Worm (Caenorhabditis elegans): ENCODE results near the gene Y41D4A.3.

The Y41D4A.3 gene

DNA sequence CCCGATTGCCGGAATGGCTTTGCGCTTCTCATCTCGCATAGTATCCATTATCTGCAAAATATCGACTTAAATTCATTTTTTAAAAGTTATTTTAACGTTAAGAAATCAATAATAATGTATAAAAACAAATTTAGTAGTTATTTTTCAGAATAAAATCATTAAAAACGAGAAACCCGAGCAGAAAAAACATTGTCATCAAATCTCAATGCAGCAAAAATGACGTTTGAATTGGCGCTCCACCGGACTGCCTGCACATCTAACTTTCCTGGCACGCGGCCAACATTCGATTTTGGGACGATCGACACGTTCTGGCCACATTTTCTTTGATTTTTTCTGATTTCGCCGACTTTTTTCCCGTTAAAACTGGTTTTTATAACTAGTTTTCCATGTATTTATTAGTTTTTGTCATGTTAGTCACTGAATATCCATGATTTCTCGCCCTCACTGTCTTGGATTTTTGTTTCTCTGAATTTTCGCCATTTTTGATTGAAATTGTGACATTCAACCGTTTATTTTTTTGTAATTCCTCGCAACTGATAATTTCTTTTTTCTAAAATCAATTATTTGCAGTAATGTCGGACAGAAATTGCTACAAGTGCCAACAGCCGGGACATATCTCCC, 43.8 kb upstream of the Y41D4A.3 start, which contains the start of the genes pbs-1 and K08D12.3 (continued):
- peak; percentile 41 for TF ChIP-seq lsy-12 (tag; optimal IDR thresholded peaks at IDR 0.05)
- peak; percentile 89 for TF ChIP-seq lin-15B (tag; optimal IDR thresholded peaks at IDR 0.05)
- TF ChIP-seq egl-27 (tag; optimal IDR thresholded peaks at IDR 0.05), result no peak
- no peak for TF ChIP-seq unc-62 (GFP tag; optimal IDR thresholded peaks at IDR 0.05)
- TF ChIP-seq jun-1 (tag; optimal IDR thresholded peaks at IDR 0.05), result peak; percentile 60
- peak; percentile 87 for TF ChIP-seq pha-4 (tag; optimal IDR thresholded peaks at IDR 0.05)
- TF ChIP-seq ztf-4 (tag; optimal IDR thresholded peaks at IDR 0.05), result no peak
- no peak for TF ChIP-seq mml-1 (tag; optimal IDR thresholded peaks at IDR 0.05)
- TF ChIP-seq nfya-1 (tag; optimal IDR thresholded peaks at IDR 0.05; ENCODE audit: insufficient read depth), result peak; percentile 91
- TF ChIP-seq elt-3 (tag; optimal IDR thresholded peaks at IDR 0.05), result no peak
- TF ChIP-seq nhr-11 (tag; optimal IDR thresholded peaks at IDR 0.05), result no peak
- peak; percentile 38 for TF ChIP-seq nhr-77 (tag; optimal IDR thresholded peaks at IDR 0.05)
- TF ChIP-seq fkh-2 (tag; optimal IDR thresholded peaks at IDR 0.05), result no peak
- peak; percentile 73 for TF ChIP-seq hmg-11 (tag; optimal IDR thresholded peaks at IDR 0.05)
- TF ChIP-seq nhr-12 (tag; optimal IDR thresholded peaks at IDR 0.05), result no peak
- TF ChIP-seq nhr-43 (tag; optimal IDR thresholded peaks at IDR 0.05; ENCODE audit: poor library complexity, severe bottlenecking), result peak; percentile 78
- TF ChIP-seq unc-39 (tag; optimal IDR thresholded peaks at IDR 0.05), result no peak
- TF ChIP-seq ceh-9 (tag; optimal IDR thresholded peaks at IDR 0.05), result no peak
- no peak for TF ChIP-seq daf-12 (tag; optimal IDR thresholded peaks at IDR 0.05)
- no peak for TF ChIP-seq eor-1 (tag; optimal IDR thresholded peaks at IDR 0.05)
- TF ChIP-seq ceh-28 (tag; optimal IDR thresholded peaks at IDR 0.05), result peak; percentile 67
- TF ChIP-seq ceh-82 (tag; optimal IDR thresholded peaks at IDR 0.05), result peak; percentile 32
- TF ChIP-seq mdl-1 (tag; optimal IDR thresholded peaks at IDR 0.05), result no peak
- peak; percentile 93 for TF ChIP-seq skn-1 (tag; optimal IDR thresholded peaks at IDR 0.05)
- TF ChIP-seq nhr-23 (tag; optimal IDR thresholded peaks at IDR 0.05), result peak; percentile 91

DNA sequence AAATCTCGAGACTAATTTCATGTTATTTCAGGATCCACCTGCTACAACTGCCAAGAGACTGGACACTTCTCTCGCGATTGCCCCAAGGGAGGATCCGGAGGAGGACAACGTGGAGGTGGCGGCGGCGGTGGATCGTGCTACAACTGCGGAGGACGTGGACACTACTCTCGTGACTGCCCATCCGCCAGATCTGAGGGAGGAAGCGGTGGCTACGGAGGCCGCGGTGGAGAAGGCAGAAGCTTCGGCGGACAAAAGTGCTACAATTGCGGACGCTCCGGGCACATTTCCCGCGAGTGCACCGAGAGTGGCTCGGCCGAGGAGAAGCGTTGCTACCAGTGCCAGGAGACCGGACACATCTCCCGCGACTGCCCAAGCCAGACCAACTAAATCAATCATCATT, 43.0 kb upstream of the Y41D4A.3 start:
- TF ChIP-seq ceh-28 (tag; optimal IDR thresholded peaks at IDR 0.05) (no peak), elt-2 (tag; optimal IDR thresholded peaks at IDR 0.05) (no peak), elt-1 (tag; optimal IDR thresholded peaks at IDR 0.05) (no peak), nhr-77 (tag; optimal IDR thresholded peaks at IDR 0.05) (no peak), fkh-10 (GFP tag; optimal IDR thresholded peaks at IDR 0.05) (no peak)

DNA sequence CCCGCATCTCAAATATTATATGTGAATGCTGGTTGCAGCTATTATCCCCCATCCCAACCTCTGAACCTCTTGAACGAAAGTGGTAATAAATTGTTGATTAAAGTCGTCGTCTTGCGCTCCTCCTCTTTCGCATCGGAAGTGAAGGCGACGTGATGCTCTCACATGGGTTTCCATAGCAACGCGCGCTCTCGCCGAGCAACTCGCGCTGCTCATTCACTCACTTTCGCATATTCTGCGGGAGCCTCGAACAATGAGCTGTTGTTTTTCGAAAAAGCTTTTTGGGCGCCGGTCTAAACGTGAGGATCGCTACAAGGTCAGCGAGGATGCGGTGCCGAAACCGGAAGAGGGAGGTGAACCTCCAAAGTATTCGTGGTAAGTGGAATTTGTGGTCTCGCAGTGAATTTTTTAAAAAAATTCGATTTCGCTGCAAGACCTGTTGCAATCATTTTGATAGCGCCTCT, 42.5 kb upstream of the Y41D4A.3 start, which contains the start of gene rpi-2:
Gene rpi-2 (plus strand): TSS at position 234 of the 461 bp plus-strand sequence.
- TF ChIP-seq nhr-43 (tag; optimal IDR thresholded peaks at IDR 0.05; ENCODE audit: poor library complexity, severe bottlenecking) (peak; percentile 55), skn-1 (tag; optimal IDR thresholded peaks at IDR 0.05) (no peak), lin-39 (tag; optimal IDR thresholded peaks at IDR 0.05) (no peak), zag-1 (tag; optimal IDR thresholded peaks at IDR 0.05) (no peak), ZK546.5 (tag; optimal IDR thresholded peaks at IDR 0.05) (no peak), ztf-4 (tag; optimal IDR thresholded peaks at IDR 0.05) (no peak), ztf-11 (tag; optimal IDR thresholded peaks at IDR 0.05) (no peak), nhr-25 (tag; optimal IDR thresholded peaks at IDR 0.05) (no peak), nhr-237 (tag; optimal IDR thresholded peaks at IDR 0.05) (no peak), tbx-2 (tag; optimal IDR thresholded peaks at IDR 0.05) (no peak), nhr-76 (tag; optimal IDR thresholded peaks at IDR 0.05) (no peak), hmg-11 (tag; optimal IDR thresholded peaks at IDR 0.05) (peak; percentile 37), nhr-77 (tag; optimal IDR thresholded peaks at IDR 0.05) (peak; percentile 59), ama-1 (optimal IDR thresholded peaks at IDR 0.05) (peak; percentile 84), ceh-9 (tag; optimal IDR thresholded peaks at IDR 0.05) (no peak), elt-2 (tag; optimal IDR thresholded peaks at IDR 0.05) (peak; percentile 23), unc-62 (GFP tag; optimal IDR thresholded peaks at IDR 0.05) (no peak), ceh-28 (tag; optimal IDR thresholded peaks at IDR 0.05) (peak; percentile 28), eor-1 (tag; optimal IDR thresholded peaks at IDR 0.05) (no peak), mdl-1 (tag; optimal IDR thresholded peaks at IDR 0.05) (no peak), aly-2 (tag; optimal IDR thresholded peaks at IDR 0.05) (peak; percentile 70), lsy-12 (tag; optimal IDR thresholded peaks at IDR 0.05) (no peak), sea-2 (GFP tag; optimal IDR thresholded peaks at IDR 0.05) (no peak), elt-1 (tag; optimal IDR thresholded peaks at IDR 0.05) (no peak), R02D3.7 (tag; optimal IDR thresholded peaks at IDR 0.05) (no peak), pha-4 (tag; optimal IDR thresholded peaks at IDR 0.05) (no peak), fkh-2 (tag; optimal IDR thresholded peaks at IDR 0.05) (no peak), egl-5 (tag; optimal IDR thresholded peaks at IDR 0.05) (no peak)

All from whole organism, L3 larva.